Fruit fly (Drosophila melanogaster): ENCODE measurements around the gene rdgB.

dm6 chrX:13753101-13753758 is 9.3 kb upstream of the rdgB start:
- TF ChIP-seq Crg-1 (GFP tag; optimal IDR thresholded peaks at IDR 0.05) (no peak), CG33017 (tag; optimal IDR thresholded peaks at IDR 0.05) (no peak), CG11617 (GFP tag; optimal IDR thresholded peaks at IDR 0.05) (no peak), Mnt (GFP tag; optimal IDR thresholded peaks at IDR 0.05) (no peak), Hr96 (GFP tag; optimal IDR thresholded peaks at IDR 0.05) (no peak), CG1620 (GFP tag; optimal IDR thresholded peaks at IDR 0.05) (no peak), ovo (GFP tag; optimal IDR thresholded peaks at IDR 0.05) (no peak), CG7101 (tag; optimal IDR thresholded peaks at IDR 0.05) (no peak), pad (GFP tag; optimal IDR thresholded peaks at IDR 0.05) (no peak), CG12768 (GFP tag; optimal IDR thresholded peaks at IDR 0.05) (no peak), kay (GFP tag; ENCODE audit: borderline replicate concordance) (no peak)

Measured in whole organism, adult.